Worm (Caenorhabditis elegans) whole organism, early embryonic: ENCODE data around the gene math-13.

Experiments
- F13C5.2 ChIP-seq: sonication (generic microtip); optimal IDR thresholded peaks from 2 replicates; lab custom pipeline; 2017; ENCODE audit warnings: mild to moderate bottlenecking, missing genetic modification characterization, inconsistent platforms, missing compliant biosample characterization
- ama-1 ChIP-seq: fragments of 150-350 bp; optimal IDR thresholded peaks from 2 replicates; lab custom pipeline; 2014
- ceh-36 ChIP-seq: sonication (generic microtip); optimal IDR thresholded peaks from 2 replicates; lab custom pipeline; 2016; ENCODE audit warnings: missing genetic modification characterization, inconsistent platforms, missing compliant biosample characterization
- flt-1 ChIP-seq: fragments of 200-800 bp; sonication (Bioruptor generic); IDR thresholded peaks from 2 replicates; pipeline ENCODE4 v1.3.6; 2022; ENCODE audit warnings: missing genetic modification characterization, missing compliant biosample characterization
- hmbx-1 ChIP-seq: sonication (generic microtip); optimal IDR thresholded peaks from 2 replicates; lab custom pipeline; 2016; ENCODE audit warnings: mild to moderate bottlenecking, missing genetic modification characterization, missing compliant biosample characterization
- hmg-4 ChIP-seq: fragments of 200-800 bp; sonication (Bioruptor generic); optimal IDR thresholded peaks from 2 replicates; lab custom pipeline; 2018; ENCODE audit warnings: mild to moderate bottlenecking, missing genetic modification characterization, missing compliant biosample characterization
- sea-1 ChIP-seq: fragments of 200-800 bp; sonication (Bioruptor generic); conservative IDR thresholded peaks from 2 replicates; pipeline ENCODE4 v1.3.6; 2022; ENCODE audit warnings: missing genetic modification characterization, missing compliant biosample characterization
- tbx-11 ChIP-seq: fragments of 200-800 bp; sonication (Bioruptor generic); IDR thresholded peaks from 2 replicates; pipeline ENCODE4 v1.3.6; 2022; ENCODE audit warnings: missing genetic modification characterization, missing compliant biosample characterization
- tbx-37 ChIP-seq: fragments of 200-800 bp; sonication (Bioruptor generic); conservative IDR thresholded peaks from 2 replicates; pipeline ENCODE4 v1.3.6; 2022; ENCODE audit warnings: missing genetic modification reagents, missing genetic modification characterization, missing compliant biosample characterization
- tra-4 ChIP-seq: sonication (generic microtip); optimal IDR thresholded peaks from 2 replicates; lab custom pipeline; 2017; ENCODE audit warnings: missing genetic modification characterization, missing compliant biosample characterization

ce11 chrII:1886379-1886778 is 10.6 kb downstream of the math-13 start, which contains the start of gene math-7:
- TF ChIP-seq hmg-4 (GFP tag; lab: Kevin White, UChicago) (no peak), tbx-37 (GFP tag; lab: Robert Waterston, UW) (no peak), hmbx-1 (tag; lab: Kevin White, UChicago) (no peak), tra-4 (tag; lab: Kevin White, UChicago) (no peak), tbx-11 (GFP tag; lab: Robert Waterston, UW) (no peak), sea-1 (GFP tag; lab: Robert Waterston, UW) (no peak), ceh-36 (tag; lab: Kevin White, UChicago) (no peak), flt-1 (GFP tag; lab: Robert Waterston, UW) (no peak), ama-1 (lab: Kevin White, UChicago) (no peak), F13C5.2 (tag; lab: Kevin White, UChicago) (no peak)
